Worm (Caenorhabditis elegans) whole organism, L2 larva: ENCODE data around the gene fbxb-88.

ENCODE experiments used
- C34F6.9 ChIP-seq: fragments of 150-350 bp; optimal IDR thresholded peaks from 2 replicates; lab custom pipeline; 2014; ENCODE audit warnings: missing biosample characterization, missing genetic modification characterization
- F13H6.1 ChIP-seq: sonication (generic microtip); optimal IDR thresholded peaks from 2 replicates; lab custom pipeline; 2016; ENCODE audit warnings: missing genetic modification characterization, missing compliant biosample characterization
- Y55F3AM.14 ChIP-seq: fragments of 200-800 bp; sonication (Bioruptor generic); optimal IDR thresholded peaks from 2 replicates; lab custom pipeline; 2018; ENCODE audit warnings: mild to moderate bottlenecking, missing genetic modification characterization, missing compliant biosample characterization
- ZK546.5 ChIP-seq: sonication (generic microtip); optimal IDR thresholded peaks from 2 replicates; lab custom pipeline; 2017; ENCODE audit warnings: missing biosample characterization, missing genetic modification characterization
- ama-1 ChIP-seq: fragments of 150-350 bp; optimal IDR thresholded peaks from 2 replicates; lab custom pipeline; 2018; ENCODE audit warnings: inconsistent platforms
- blmp-1 ChIP-seq: sonication (generic microtip); optimal IDR thresholded peaks from 2 replicates; lab custom pipeline; 2017; ENCODE audit warnings: missing genetic modification characterization, mild to moderate bottlenecking, missing compliant biosample characterization, antibody characterized with exemption, moderate library complexity; ENCODE audit not compliant: insufficient read depth
- ceh-16 ChIP-seq: fragments of 150-350 bp; optimal IDR thresholded peaks from 2 replicates; lab custom pipeline; 2014; ENCODE audit warnings: missing biosample characterization, missing genetic modification characterization
- ceh-82 ChIP-seq: fragments of 150-350 bp; optimal IDR thresholded peaks from 2 replicates; lab custom pipeline; 2014; ENCODE audit warnings: missing biosample characterization, missing genetic modification characterization
- crh-2 ChIP-seq: sonication (generic microtip); optimal IDR thresholded peaks from 2 replicates; lab custom pipeline; 2017; ENCODE audit warnings: missing biosample characterization, missing genetic modification characterization
- egl-27 ChIP-seq: sonication (generic microtip); optimal IDR thresholded peaks from 3 replicates; lab custom pipeline; 2017; ENCODE audit warnings: missing biosample characterization, missing genetic modification reagents, missing genetic modification characterization
- elt-3 ChIP-seq: sonication (generic microtip); optimal IDR thresholded peaks from 2 replicates; lab custom pipeline; 2017; ENCODE audit warnings: missing biosample characterization, missing genetic modification characterization
- fos-1 ChIP-seq: fragments of 150-350 bp; optimal IDR thresholded peaks from 2 replicates; lab custom pipeline; 2014; ENCODE audit warnings: missing biosample characterization, missing genetic modification characterization
- lin-11 ChIP-seq: fragments of 150-350 bp; sonication (generic microtip); optimal IDR thresholded peaks from 2 replicates; lab custom pipeline; 2014; ENCODE audit warnings: missing biosample characterization, missing genetic modification characterization, inconsistent platforms, mixed read lengths
- lin-13 ChIP-seq: fragments of 150-350 bp; optimal IDR thresholded peaks from 2 replicates; lab custom pipeline; 2014; ENCODE audit warnings: missing biosample characterization, missing genetic modification reagents, missing genetic modification characterization
- mab-5 ChIP-seq: fragments of 150-350 bp; optimal IDR thresholded peaks from 2 replicates; lab custom pipeline; 2014; ENCODE audit warnings: missing biosample characterization, missing genetic modification characterization
- mbf-1 ChIP-seq: sonication (generic microtip); optimal IDR thresholded peaks from 2 replicates; lab custom pipeline; 2017; ENCODE audit warnings: missing biosample characterization, missing genetic modification characterization
- mdl-1 ChIP-seq, 2 experiments: fragments of 150-350 bp in 1 of 2; sonication (generic microtip) in 1 of 2; optimal IDR thresholded peaks; 2 replicates each; lab custom pipeline; 2017; ENCODE audit warnings: missing biosample characterization in 2 of 2, missing genetic modification characterization in 2 of 2
- nhr-11 ChIP-seq: fragments of 150-350 bp; optimal IDR thresholded peaks from 2 replicates; lab custom pipeline; 2014; ENCODE audit warnings: missing biosample characterization, missing genetic modification characterization
- nhr-12 ChIP-seq: fragments of 150-350 bp; optimal IDR thresholded peaks from 2 replicates; lab custom pipeline; 2014; ENCODE audit warnings: missing biosample characterization, missing genetic modification characterization
- nhr-129 ChIP-seq: fragments of 150-350 bp; optimal IDR thresholded peaks from 2 replicates; lab custom pipeline; 2014; ENCODE audit warnings: missing biosample characterization, missing genetic modification characterization
- nhr-21 ChIP-seq: fragments of 150-350 bp; optimal IDR thresholded peaks from 2 replicates; lab custom pipeline; 2014; ENCODE audit warnings: missing biosample characterization, missing genetic modification characterization
- nhr-25 ChIP-seq: fragments of 150-350 bp; sonication (generic microtip); optimal IDR thresholded peaks from 3 replicates; lab custom pipeline; 2014; ENCODE audit warnings: missing biosample characterization, missing genetic modification characterization
- nhr-77 ChIP-seq: fragments of 150-350 bp; optimal IDR thresholded peaks from 2 replicates; lab custom pipeline; 2014; ENCODE audit warnings: missing biosample characterization, missing genetic modification characterization
- sem-4 ChIP-seq: fragments of 150-350 bp; optimal IDR thresholded peaks from 2 replicates; lab custom pipeline; 2014; ENCODE audit warnings: missing biosample characterization, missing genetic modification reagents, missing genetic modification characterization
- skn-1 ChIP-seq: sonication (generic microtip); optimal IDR thresholded peaks from 2 replicates; lab custom pipeline; 2017; ENCODE audit warnings: missing biosample characterization, missing genetic modification characterization
- sma-9 ChIP-seq, 2 experiments: fragments of 150-350 bp in 1 of 2; sonication (generic microtip) in 1 of 2; optimal IDR thresholded peaks; 2 replicates each; lab custom pipeline; 2014 to 2016; ENCODE audit warnings: missing genetic modification characterization in 2 of 2, mild to moderate bottlenecking in 1 of 2, missing biosample characterization in 1 of 2, missing compliant biosample characterization in 1 of 2, missing genetic modification reagents in 1 of 2, moderate library complexity in 1 of 2
- snpc-4 ChIP-seq: fragments of 150-350 bp; optimal IDR thresholded peaks from 2 replicates; lab custom pipeline; 2014; ENCODE audit warnings: missing biosample characterization, missing genetic modification characterization
- unc-55 ChIP-seq: fragments of 150-350 bp; sonication (generic microtip); optimal IDR thresholded peaks from 3 replicates; lab custom pipeline; 2014; ENCODE audit warnings: missing biosample characterization, missing genetic modification reagents, missing genetic modification characterization
- unc-62 ChIP-seq: fragments of 150-350 bp; optimal IDR thresholded peaks from 2 replicates; lab custom pipeline; 2014; ENCODE audit warnings: missing biosample characterization, missing genetic modification reagents, missing genetic modification characterization
- ztf-1 ChIP-seq: fragments of 200-800 bp; sonication (Bioruptor generic); conservative IDR thresholded peaks from 2 replicates; pipeline ENCODE4 v1.3.6; 2022; ENCODE audit warnings: missing genetic modification characterization, missing compliant biosample characterization
- ztf-11 ChIP-seq: sonication (generic microtip); optimal IDR thresholded peaks from 2 replicates; lab custom pipeline; 2017; ENCODE audit warnings: missing biosample characterization, missing genetic modification characterization
- ztf-4 ChIP-seq: fragments of 150-350 bp; optimal IDR thresholded peaks from 2 replicates; lab custom pipeline; 2014; ENCODE audit warnings: missing biosample characterization, missing genetic modification characterization

The fbxb-88 gene

DNA sequence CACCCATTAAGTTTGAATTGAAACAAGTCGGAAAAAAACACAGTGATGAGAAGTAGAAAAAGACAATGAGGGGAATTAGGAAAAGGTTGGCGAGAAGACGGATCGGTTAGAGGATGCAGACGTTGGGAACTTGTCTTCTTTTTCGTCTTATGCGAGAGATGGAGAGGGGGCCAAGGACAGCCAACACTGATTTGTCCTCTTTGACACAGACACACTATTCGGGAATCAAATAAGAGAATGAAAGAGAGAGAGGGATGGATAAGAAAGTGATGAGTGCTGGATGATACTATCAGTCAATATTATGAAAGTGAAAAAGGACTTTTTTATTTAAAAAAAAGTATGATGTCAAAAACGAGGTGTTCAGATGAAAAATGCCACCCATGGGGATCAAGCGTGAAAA lies 5.9 kb downstream of the fbxb-88 start, which contains the start of gene lact-5:
lact-5 (minus strand) TSS at position 1 of the 400 bp plus-strand sequence.
- TF ChIP-seq nhr-21 (peak; percentile 43), fos-1 (tag; lab: Kevin White, UChicago) (peak; percentile 37), skn-1 (tag; lab: Kevin White, UChicago) (no peak), sma-9 (GFP tag; optimal IDR thresholded peaks at IDR 0.05; lab: Kevin White, UChicago) (peak; percentile 18), sma-9 (tag; optimal IDR thresholded peaks at IDR 0.05; lab: Kevin White, UChicago) (no peak), nhr-25 (tag; lab: Kevin White, UChicago) (peak; percentile 28), elt-3 (no peak), blmp-1 (tag; lab: Kevin White, UChicago) (peak; percentile 94), sem-4 (tag; lab: Kevin White, UChicago) (no peak)

- no peak for TF ChIP-seq C34F6.9
- TF ChIP-seq lin-13 (GFP tag; lab: Kevin White, UChicago): no peak
- no peak for TF ChIP-seq nhr-77
- no peak for TF ChIP-seq nhr-11 (tag; lab: Kevin White, UChicago)
- TF ChIP-seq ztf-1 (GFP tag; lab: Robert Waterston, UW): no peak
- no peak for TF ChIP-seq snpc-4 (tag; lab: Kevin White, UChicago)
- TF ChIP-seq, all 48 proteins: peak for 0
Observed at ce11 chrII:4818780-4819179, 8.9 kb downstream of the fbxb-88 start.

DNA sequence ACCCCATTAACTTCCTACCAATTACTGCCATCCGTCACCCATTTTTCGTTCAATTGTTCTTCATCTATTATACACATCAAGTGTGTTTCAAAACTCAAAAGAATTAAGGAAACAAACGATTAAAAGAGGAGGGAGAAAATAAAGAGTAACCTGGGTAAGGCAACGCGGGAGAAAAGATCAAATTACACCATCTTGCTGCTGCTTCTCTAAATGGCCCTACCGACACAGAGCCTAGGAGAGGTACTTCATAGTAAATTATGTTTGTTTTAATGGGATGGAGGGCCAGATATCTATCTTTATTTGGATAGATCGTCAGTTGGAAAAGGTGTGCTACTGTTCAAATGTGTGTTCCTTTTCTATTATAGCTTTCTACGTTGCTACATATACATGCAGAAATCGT lies 12.3 kb downstream of the fbxb-88 start:
- TF ChIP-seq snpc-4 (tag; lab: Kevin White, UChicago): no peak
- TF ChIP-seq mdl-1 (tag; optimal IDR thresholded peaks at IDR 0.05; lab: Kevin White, UChicago): no peak
- TF ChIP-seq ceh-82: no peak
- no peak for TF ChIP-seq fos-1 (tag; lab: Kevin White, UChicago)
- TF ChIP-seq lin-11 (tag; lab: Kevin White, UChicago): no peak
- no peak for TF ChIP-seq nhr-25 (tag; lab: Kevin White, UChicago)
- TF ChIP-seq F13H6.1 (tag; lab: Kevin White, UChicago): no peak
- TF ChIP-seq nhr-12 (tag; lab: Kevin White, UChicago): no peak
- TF ChIP-seq elt-3: no peak
- no peak for TF ChIP-seq nhr-21
- no peak for TF ChIP-seq sma-9 (GFP tag; optimal IDR thresholded peaks at IDR 0.05; lab: Kevin White, UChicago)
- no peak for TF ChIP-seq sma-9 (tag; optimal IDR thresholded peaks at IDR 0.05; lab: Kevin White, UChicago)
- no peak for TF ChIP-seq mbf-1

ce11 chrII:4811986-4812385 lies 15.7 kb downstream of the fbxb-88 start, which contains the start of gene rig-6:
TSS of gene rig-6 (minus strand) at chrII:4812086.
- TF ChIP-seq egl-27: no peak
- TF ChIP-seq Y55F3AM.14 (GFP tag; lab: Kevin White, UChicago): no peak
- no peak for TF ChIP-seq lin-13 (GFP tag; lab: Kevin White, UChicago)
- TF ChIP-seq ztf-11 (tag; lab: Kevin White, UChicago): no peak
- no peak for TF ChIP-seq unc-62 (GFP tag; lab: Kevin White, UChicago)
- no peak for TF ChIP-seq C34F6.9
- TF ChIP-seq F13H6.1 (tag; lab: Kevin White, UChicago): no peak
- TF ChIP-seq sem-4 (tag; lab: Kevin White, UChicago): no peak
- TF ChIP-seq ceh-82: no peak
- TF ChIP-seq nhr-129 (tag; lab: Kevin White, UChicago): no peak
- TF ChIP-seq ama-1 (lab: Kevin White, UChicago): no peak
- TF ChIP-seq nhr-25 (tag; lab: Kevin White, UChicago): no peak
- no peak for TF ChIP-seq skn-1 (tag; lab: Kevin White, UChicago)
- TF ChIP-seq ztf-4: no peak
- no peak for TF ChIP-seq ZK546.5
- TF ChIP-seq ceh-16 (tag; lab: Kevin White, UChicago): no peak
- TF ChIP-seq, all 48 proteins: peak for 0

DNA sequence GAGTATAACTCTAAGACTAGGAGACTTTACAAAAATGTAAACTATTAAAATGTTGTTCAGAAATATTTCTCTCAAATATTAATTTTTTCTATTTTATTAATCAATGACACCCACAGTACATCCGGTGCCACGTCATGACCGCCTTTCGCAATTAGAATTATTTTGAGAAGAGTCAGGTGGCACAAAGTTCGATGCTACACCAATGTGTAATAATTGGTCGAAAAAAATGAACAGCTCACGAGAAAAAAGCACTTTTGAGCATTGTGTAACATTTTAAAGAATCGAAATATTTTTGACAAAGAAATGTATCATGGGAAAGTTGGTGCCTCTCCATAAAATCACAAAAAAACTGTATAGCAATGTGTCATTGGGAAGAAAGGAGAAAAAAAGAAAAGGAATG lies 21.0 kb downstream of the fbxb-88 start:
- TF ChIP-seq sma-9 (GFP tag; optimal IDR thresholded peaks at IDR 0.05; lab: Kevin White, UChicago) (peak; percentile 11), sma-9 (tag; optimal IDR thresholded peaks at IDR 0.05; lab: Kevin White, UChicago) (no peak), crh-2 (tag; lab: Kevin White, UChicago) (peak; percentile 55), egl-27 (no peak), nhr-12 (tag; lab: Kevin White, UChicago) (no peak), nhr-77 (no peak), mab-5 (tag; lab: Kevin White, UChicago) (no peak), unc-55 (no peak), nhr-129 (tag; lab: Kevin White, UChicago) (peak; percentile 7)
